Worm (Caenorhabditis elegans) whole organism, midembryonic: ENCODE measurements around the gene cup-16.

Source experiments
- T22C8.4 ChIP-seq: fragments of 200-800 bp; sonication (Bioruptor generic); IDR thresholded peaks from 2 replicates; pipeline ENCODE4 v1.3.6; 2022; ENCODE audit warnings: missing genetic modification characterization, missing compliant biosample characterization
- cog-1 ChIP-seq: sonication (generic microtip); optimal IDR thresholded peaks from 2 replicates; lab custom pipeline; 2016; ENCODE audit warnings: missing genetic modification characterization, missing compliant biosample characterization
- flt-1 ChIP-seq: fragments of 200-800 bp; sonication (Bioruptor generic); IDR thresholded peaks from 2 replicates; pipeline ENCODE4 v1.3.6; 2022; ENCODE audit warnings: missing genetic modification characterization, missing compliant biosample characterization
- klf-2 ChIP-seq: fragments of 200-800 bp; sonication (Bioruptor generic); conservative IDR thresholded peaks from 2 replicates; pipeline ENCODE4 v1.3.6; 2022; ENCODE audit warnings: missing genetic modification reagents, missing genetic modification characterization, missing compliant biosample characterization
- med-1 ChIP-seq: sonication (generic microtip); optimal IDR thresholded peaks from 2 replicates; lab custom pipeline; 2017; ENCODE audit warnings: missing genetic modification characterization, mild to moderate bottlenecking, missing compliant biosample characterization, antibody characterized with exemption, missing genetic modification reagents; ENCODE audit not compliant: insufficient read depth
- ref-1 ChIP-seq: fragments of 200-800 bp; sonication (Bioruptor generic); conservative IDR thresholded peaks from 2 replicates; pipeline ENCODE4 v1.3.6; 2022; ENCODE audit warnings: missing genetic modification reagents, missing genetic modification characterization, missing compliant biosample characterization
- tab-1 ChIP-seq: fragments of 200-800 bp; sonication (Bioruptor generic); IDR thresholded peaks from 2 replicates; pipeline ENCODE4 v1.3.6; 2022; ENCODE audit warnings: missing genetic modification characterization, missing compliant biosample characterization
- ztf-23 ChIP-seq: fragments of 200-800 bp; sonication (Bioruptor generic); IDR thresholded peaks from 2 replicates; pipeline ENCODE4 v1.3.6; 2022; ENCODE audit warnings: missing genetic modification reagents, missing genetic modification characterization, missing compliant biosample characterization
- ztf-29 ChIP-seq: fragments of 200-800 bp; sonication (Bioruptor generic); IDR thresholded peaks from 2 replicates; pipeline ENCODE4 v1.3.6; 2022; ENCODE audit warnings: missing genetic modification reagents, missing genetic modification characterization, missing compliant biosample characterization

Gene cup-16

DNA sequence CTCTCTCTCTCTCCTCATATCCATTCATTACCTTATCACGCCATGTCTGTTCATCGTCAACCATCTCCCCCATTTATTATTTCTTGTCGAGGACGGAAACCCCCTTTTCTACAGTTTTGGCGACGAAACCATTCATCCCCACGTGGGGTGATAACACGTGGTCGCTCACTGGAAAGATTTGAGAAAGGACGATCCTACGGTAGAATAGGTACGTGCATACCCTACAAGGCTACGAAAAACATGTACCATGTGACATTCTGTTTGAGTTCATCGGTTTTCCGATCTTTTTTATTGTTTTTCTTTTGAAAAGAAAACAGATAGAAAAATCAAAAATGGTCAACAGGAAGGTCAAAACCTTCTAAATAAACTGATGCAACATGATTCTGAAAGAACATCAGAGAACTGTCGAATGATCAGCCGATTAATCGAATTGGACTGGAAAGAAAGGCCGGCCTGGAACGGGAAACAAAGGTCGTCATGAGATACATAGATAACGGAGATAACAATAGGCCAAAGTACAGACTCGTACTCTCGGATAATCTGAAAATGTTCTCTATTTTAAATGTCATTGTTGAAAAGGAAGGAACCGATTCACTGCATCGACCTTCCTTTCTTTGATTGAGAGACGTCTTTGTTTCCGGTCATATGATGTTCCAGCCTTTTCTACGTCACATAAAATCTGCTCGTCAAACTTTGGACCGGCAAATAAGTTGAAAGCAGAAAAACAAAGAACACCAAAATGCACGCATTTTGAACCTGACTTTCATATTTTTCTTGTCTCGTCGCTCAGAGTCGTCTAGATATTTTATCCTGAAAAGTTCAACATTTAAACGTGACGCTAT is 35.3 kb downstream of the cup-16 start:
- TF ChIP-seq ref-1: no peak
- no peak for TF ChIP-seq T22C8.4 (GFP tag; lab: Robert Waterston, UW)
- no peak for TF ChIP-seq ztf-23 (GFP tag; lab: Robert Waterston, UW)
- TF ChIP-seq klf-2 (GFP tag; lab: Robert Waterston, UW): no peak
- TF ChIP-seq ztf-29 (GFP tag; lab: Robert Waterston, UW): no peak
- TF ChIP-seq cog-1 (tag; lab: Kevin White, UChicago): no peak
- no peak for TF ChIP-seq med-1
- TF ChIP-seq flt-1 (GFP tag; lab: Robert Waterston, UW): no peak
- TF ChIP-seq tab-1 (GFP tag; lab: Robert Waterston, UW): no peak

- TF ChIP-seq tab-1 (GFP tag; lab: Robert Waterston, UW) (no peak), ztf-23 (GFP tag; lab: Robert Waterston, UW) (no peak), med-1 (no peak), T22C8.4 (GFP tag; lab: Robert Waterston, UW) (no peak), cog-1 (tag; lab: Kevin White, UChicago) (no peak), ztf-29 (GFP tag; lab: Robert Waterston, UW) (no peak), klf-2 (GFP tag; lab: Robert Waterston, UW) (no peak), ref-1 (no peak), flt-1 (GFP tag; lab: Robert Waterston, UW) (no peak)
Observed at ce11 chrII:8742972-8743371, 36.0 kb downstream of the cup-16 start.

ce11 chrII:8743379-8744173 is 36.6 kb downstream of the cup-16 start, which contains the start of gene mak-1:
Gene mak-1, plus strand, starts transcription at chrII:8744071.
- TF ChIP-seq T22C8.4 (GFP tag; lab: Robert Waterston, UW) (0 out of 2 replicates have a peak, but pooled peaks have one; percentile 22), tab-1 (GFP tag; lab: Robert Waterston, UW) (no peak)

DNA sequence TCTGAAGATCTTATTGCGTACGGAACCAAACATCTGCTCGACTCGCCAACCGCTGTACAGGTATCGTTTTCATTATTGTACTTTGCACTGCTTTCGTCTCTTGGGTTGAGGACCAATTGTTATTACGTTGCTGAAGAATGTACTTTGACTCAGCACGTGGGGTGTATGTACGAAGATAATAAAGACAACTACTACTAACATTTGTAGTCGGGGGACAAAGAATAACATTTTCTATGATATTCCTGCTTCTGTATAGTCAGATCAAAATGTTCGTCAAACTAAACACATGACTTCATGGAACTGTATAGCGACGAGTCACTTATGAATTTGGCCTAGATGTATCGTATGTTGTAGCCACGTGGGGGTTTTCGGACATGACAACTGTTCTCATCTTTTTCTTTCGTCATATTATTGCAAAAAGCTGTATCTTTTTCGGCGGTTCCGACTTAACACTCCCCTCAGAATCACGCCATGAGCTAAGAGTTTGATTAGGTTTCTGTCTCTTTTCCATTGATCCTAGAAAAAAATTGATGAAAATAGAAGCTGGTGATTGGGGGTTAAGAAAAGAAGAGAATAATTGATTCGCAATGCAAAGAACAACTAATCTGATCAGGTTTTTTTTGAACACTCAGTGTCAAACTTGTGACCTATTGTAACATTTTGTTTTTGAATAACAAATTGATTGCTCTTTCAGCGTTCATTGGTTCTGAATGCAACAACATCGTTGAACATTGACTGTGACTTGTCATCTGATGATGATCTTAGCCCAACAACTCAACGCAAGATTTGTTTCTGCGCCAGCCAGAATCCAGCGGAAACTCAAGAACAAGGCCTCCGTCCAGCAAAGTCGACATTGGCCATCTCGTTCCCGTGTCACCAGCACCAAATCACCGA is 37.8 kb downstream of the cup-16 start:
- TF ChIP-seq ztf-23 (GFP tag; lab: Robert Waterston, UW) (no peak), T22C8.4 (GFP tag; lab: Robert Waterston, UW) (no peak), flt-1 (GFP tag; lab: Robert Waterston, UW) (no peak), med-1 (no peak), ztf-29 (GFP tag; lab: Robert Waterston, UW) (no peak), cog-1 (tag; lab: Kevin White, UChicago) (no peak), tab-1 (GFP tag; lab: Robert Waterston, UW) (no peak), klf-2 (GFP tag; lab: Robert Waterston, UW) (no peak), ref-1 (no peak)

- no peak for TF ChIP-seq ztf-29 (GFP tag; lab: Robert Waterston, UW)
- no peak for TF ChIP-seq klf-2 (GFP tag; lab: Robert Waterston, UW)
- no peak for TF ChIP-seq T22C8.4 (GFP tag; lab: Robert Waterston, UW)
- no peak for TF ChIP-seq flt-1 (GFP tag; lab: Robert Waterston, UW)
- TF ChIP-seq cog-1 (tag; lab: Kevin White, UChicago): no peak
- TF ChIP-seq med-1: no peak
- no peak for TF ChIP-seq tab-1 (GFP tag; lab: Robert Waterston, UW)
- TF ChIP-seq ref-1: no peak
- no peak for TF ChIP-seq ztf-23 (GFP tag; lab: Robert Waterston, UW)
Observed at ce11 chrII:8745449-8746297, 38.7 kb downstream of the cup-16 start.

DNA sequence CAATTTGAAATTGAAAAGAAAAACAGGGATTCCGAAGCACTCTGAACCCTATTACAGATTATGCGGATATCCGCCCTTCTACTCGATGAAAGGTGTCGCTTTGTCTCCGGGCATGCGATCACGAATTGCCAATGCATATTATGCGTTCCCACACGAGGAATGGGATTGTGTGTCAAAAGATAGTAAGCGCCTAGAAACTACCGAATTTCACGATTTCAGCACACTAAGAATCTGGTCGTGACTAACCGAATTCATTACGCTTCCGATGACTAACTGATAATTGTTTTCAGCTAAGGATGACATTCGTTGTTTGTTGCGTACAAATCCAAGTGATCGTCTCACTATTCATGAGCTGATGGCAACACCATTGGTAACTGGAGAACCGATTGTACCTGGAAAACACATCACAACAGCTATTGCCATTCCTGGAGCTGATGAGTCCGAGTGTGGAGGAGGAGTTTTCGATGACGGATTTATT is 39.4 kb downstream of the cup-16 start:
- no peak for TF ChIP-seq ztf-23 (GFP tag; lab: Robert Waterston, UW)
- no peak for TF ChIP-seq flt-1 (GFP tag; lab: Robert Waterston, UW)
- TF ChIP-seq T22C8.4 (GFP tag; lab: Robert Waterston, UW): no peak
- TF ChIP-seq klf-2 (GFP tag; lab: Robert Waterston, UW): no peak
- TF ChIP-seq tab-1 (GFP tag; lab: Robert Waterston, UW): no peak
- TF ChIP-seq ztf-29 (GFP tag; lab: Robert Waterston, UW): no peak
- TF ChIP-seq med-1: no peak

- TF ChIP-seq flt-1 (GFP tag; lab: Robert Waterston, UW) (peak; percentile 63; the same call in 1 of the 2 replicates), ztf-23 (GFP tag; lab: Robert Waterston, UW) (no peak), med-1 (no peak), T22C8.4 (GFP tag; lab: Robert Waterston, UW) (no peak)
Observed at ce11 chrII:8747246-8747938, 40.4 kb downstream of the cup-16 start.
